Worm (Caenorhabditis elegans) whole organism, L2 larva: ENCODE measurements around the gene F01F1.14.
A peak's percentile ranks its signal among the peaks of the same experiment; 100 is the strongest.

Experiments used
- F13H6.1 ChIP-seq: sonication (generic microtip); optimal IDR thresholded peaks from 2 replicates; lab custom pipeline; 2016; ENCODE audit warnings: missing genetic modification characterization, missing compliant biosample characterization
- R02D3.7 ChIP-seq: fragments of 150-350 bp; optimal IDR thresholded peaks from 2 replicates; lab custom pipeline; 2014; ENCODE audit warnings: missing biosample characterization, missing genetic modification characterization
- Y55F3AM.14 ChIP-seq: fragments of 200-800 bp; sonication (Bioruptor generic); optimal IDR thresholded peaks from 2 replicates; lab custom pipeline; 2018; ENCODE audit warnings: mild to moderate bottlenecking, missing genetic modification characterization, missing compliant biosample characterization
- ZK546.5 ChIP-seq: sonication (generic microtip); optimal IDR thresholded peaks from 2 replicates; lab custom pipeline; 2017; ENCODE audit warnings: missing biosample characterization, missing genetic modification characterization
- alr-1 ChIP-seq: fragments of 150-350 bp; optimal IDR thresholded peaks from 2 replicates; lab custom pipeline; 2014; ENCODE audit warnings: missing biosample characterization, missing genetic modification characterization
- aly-2 ChIP-seq: fragments of 150-350 bp; optimal IDR thresholded peaks from 2 replicates; lab custom pipeline; 2014; ENCODE audit warnings: missing biosample characterization, missing genetic modification characterization
- blmp-1 ChIP-seq: sonication (generic microtip); optimal IDR thresholded peaks from 2 replicates; lab custom pipeline; 2017; ENCODE audit warnings: missing genetic modification characterization, mild to moderate bottlenecking, missing compliant biosample characterization, antibody characterized with exemption, moderate library complexity; ENCODE audit not compliant: insufficient read depth
- ceh-16 ChIP-seq: fragments of 150-350 bp; optimal IDR thresholded peaks from 2 replicates; lab custom pipeline; 2014; ENCODE audit warnings: missing biosample characterization, missing genetic modification characterization
- ceh-82 ChIP-seq: fragments of 150-350 bp; optimal IDR thresholded peaks from 2 replicates; lab custom pipeline; 2014; ENCODE audit warnings: missing biosample characterization, missing genetic modification characterization
- crh-2 ChIP-seq: sonication (generic microtip); optimal IDR thresholded peaks from 2 replicates; lab custom pipeline; 2017; ENCODE audit warnings: missing biosample characterization, missing genetic modification characterization
- dmd-4 ChIP-seq: sonication (generic microtip); optimal IDR thresholded peaks from 2 replicates; lab custom pipeline; 2017; ENCODE audit warnings: missing biosample characterization, missing genetic modification characterization
- egl-27 ChIP-seq: sonication (generic microtip); optimal IDR thresholded peaks from 3 replicates; lab custom pipeline; 2017; ENCODE audit warnings: missing biosample characterization, missing genetic modification reagents, missing genetic modification characterization
- elt-3 ChIP-seq: sonication (generic microtip); optimal IDR thresholded peaks from 2 replicates; lab custom pipeline; 2017; ENCODE audit warnings: missing biosample characterization, missing genetic modification characterization
- fos-1 ChIP-seq: fragments of 150-350 bp; optimal IDR thresholded peaks from 2 replicates; lab custom pipeline; 2014; ENCODE audit warnings: missing biosample characterization, missing genetic modification characterization
- gmeb-1 ChIP-seq: fragments of 150-350 bp; optimal IDR thresholded peaks from 2 replicates; lab custom pipeline; 2014; ENCODE audit warnings: missing biosample characterization, missing genetic modification characterization
- lin-11 ChIP-seq: fragments of 150-350 bp; sonication (generic microtip); optimal IDR thresholded peaks from 2 replicates; lab custom pipeline; 2014; ENCODE audit warnings: missing biosample characterization, missing genetic modification characterization, inconsistent platforms, mixed read lengths
- lin-13 ChIP-seq: fragments of 150-350 bp; optimal IDR thresholded peaks from 2 replicates; lab custom pipeline; 2014; ENCODE audit warnings: missing biosample characterization, missing genetic modification reagents, missing genetic modification characterization
- lin-39 ChIP-seq: fragments of 150-350 bp; optimal IDR thresholded peaks from 2 replicates; lab custom pipeline; 2014; ENCODE audit warnings: missing biosample characterization, missing genetic modification reagents, missing genetic modification characterization
- lsy-2 ChIP-seq, 2 experiments: fragments of 150-350 bp in 1 of 2; sonication (generic microtip) in 1 of 2; optimal IDR thresholded peaks; 2 replicates each; lab custom pipeline; 2014 to 2017; ENCODE audit warnings: missing biosample characterization in 2 of 2, missing genetic modification characterization in 2 of 2
- mab-5 ChIP-seq: fragments of 150-350 bp; optimal IDR thresholded peaks from 2 replicates; lab custom pipeline; 2014; ENCODE audit warnings: missing biosample characterization, missing genetic modification characterization
- mbf-1 ChIP-seq: sonication (generic microtip); optimal IDR thresholded peaks from 2 replicates; lab custom pipeline; 2017; ENCODE audit warnings: missing biosample characterization, missing genetic modification characterization
- mdl-1 ChIP-seq, 2 experiments: fragments of 150-350 bp in 1 of 2; sonication (generic microtip) in 1 of 2; optimal IDR thresholded peaks; 2 replicates each; lab custom pipeline; 2017; ENCODE audit warnings: missing biosample characterization in 2 of 2, missing genetic modification characterization in 2 of 2
- nhr-10 ChIP-seq: sonication (generic microtip); optimal IDR thresholded peaks from 2 replicates; lab custom pipeline; 2017; ENCODE audit warnings: missing biosample characterization, missing genetic modification characterization
- nhr-12 ChIP-seq: fragments of 150-350 bp; optimal IDR thresholded peaks from 2 replicates; lab custom pipeline; 2014; ENCODE audit warnings: missing biosample characterization, missing genetic modification characterization
- nhr-129 ChIP-seq: fragments of 150-350 bp; optimal IDR thresholded peaks from 2 replicates; lab custom pipeline; 2014; ENCODE audit warnings: missing biosample characterization, missing genetic modification characterization
- nhr-21 ChIP-seq: fragments of 150-350 bp; optimal IDR thresholded peaks from 2 replicates; lab custom pipeline; 2014; ENCODE audit warnings: missing biosample characterization, missing genetic modification characterization
- nhr-237 ChIP-seq: fragments of 150-350 bp; optimal IDR thresholded peaks from 2 replicates; lab custom pipeline; 2014; ENCODE audit warnings: missing biosample characterization, missing genetic modification characterization
- nhr-6 ChIP-seq: fragments of 150-350 bp; optimal IDR thresholded peaks from 2 replicates; lab custom pipeline; 2014; ENCODE audit warnings: missing biosample characterization, missing genetic modification characterization
- nhr-77 ChIP-seq: fragments of 150-350 bp; optimal IDR thresholded peaks from 2 replicates; lab custom pipeline; 2014; ENCODE audit warnings: missing biosample characterization, missing genetic modification characterization
- peb-1 ChIP-seq: fragments of 150-350 bp; optimal IDR thresholded peaks from 2 replicates; lab custom pipeline; 2014; ENCODE audit warnings: missing biosample characterization, missing genetic modification characterization
- sem-4 ChIP-seq: fragments of 150-350 bp; optimal IDR thresholded peaks from 2 replicates; lab custom pipeline; 2014; ENCODE audit warnings: missing biosample characterization, missing genetic modification reagents, missing genetic modification characterization
- skn-1 ChIP-seq: sonication (generic microtip); optimal IDR thresholded peaks from 2 replicates; lab custom pipeline; 2017; ENCODE audit warnings: missing biosample characterization, missing genetic modification characterization
- sma-3 ChIP-seq: sonication (generic microtip); optimal IDR thresholded peaks from 2 replicates; lab custom pipeline; 2016; ENCODE audit warnings: missing genetic modification reagents, missing genetic modification characterization, missing compliant biosample characterization
- sma-9 ChIP-seq, 2 experiments: fragments of 150-350 bp in 1 of 2; sonication (generic microtip) in 1 of 2; optimal IDR thresholded peaks; 2 replicates each; lab custom pipeline; 2014 to 2016; ENCODE audit warnings: missing genetic modification characterization in 2 of 2, mild to moderate bottlenecking in 1 of 2, missing biosample characterization in 1 of 2, missing compliant biosample characterization in 1 of 2, missing genetic modification reagents in 1 of 2, moderate library complexity in 1 of 2
- snpc-4 ChIP-seq: fragments of 150-350 bp; optimal IDR thresholded peaks from 2 replicates; lab custom pipeline; 2014; ENCODE audit warnings: missing biosample characterization, missing genetic modification characterization
- unc-39 ChIP-seq: fragments of 150-350 bp; optimal IDR thresholded peaks from 2 replicates; lab custom pipeline; 2014; ENCODE audit warnings: missing biosample characterization, missing genetic modification characterization
- unc-55 ChIP-seq: fragments of 150-350 bp; sonication (generic microtip); optimal IDR thresholded peaks from 3 replicates; lab custom pipeline; 2014; ENCODE audit warnings: missing biosample characterization, missing genetic modification reagents, missing genetic modification characterization
- unc-62 ChIP-seq: fragments of 150-350 bp; optimal IDR thresholded peaks from 2 replicates; lab custom pipeline; 2014; ENCODE audit warnings: missing biosample characterization, missing genetic modification reagents, missing genetic modification characterization
- zag-1 ChIP-seq: fragments of 150-350 bp; optimal IDR thresholded peaks from 2 replicates; lab custom pipeline; 2014; ENCODE audit warnings: missing biosample characterization, missing genetic modification characterization
- ztf-1 ChIP-seq: fragments of 200-800 bp; sonication (Bioruptor generic); conservative IDR thresholded peaks from 2 replicates; pipeline ENCODE4 v1.3.6; 2022; ENCODE audit warnings: missing genetic modification characterization, missing compliant biosample characterization
- ztf-11 ChIP-seq: sonication (generic microtip); optimal IDR thresholded peaks from 2 replicates; lab custom pipeline; 2017; ENCODE audit warnings: missing biosample characterization, missing genetic modification characterization
- ztf-4 ChIP-seq: fragments of 150-350 bp; optimal IDR thresholded peaks from 2 replicates; lab custom pipeline; 2014; ENCODE audit warnings: missing biosample characterization, missing genetic modification characterization

The F01F1.14 gene

ce11 chrIII:5876140-5876675 is 6.5 kb downstream of the F01F1.14 start, which contains the start of gene aldo-2 (continued):
- TF ChIP-seq Y55F3AM.14 (GFP tag; lab: Kevin White, UChicago) = no peak
- TF ChIP-seq ztf-1 (GFP tag; lab: Robert Waterston, UW) = no peak
- TF ChIP-seq unc-62 (GFP tag; lab: Kevin White, UChicago) = no peak
- TF ChIP-seq ztf-4 (tag; lab: Kevin White, UChicago) = no peak

DNA sequence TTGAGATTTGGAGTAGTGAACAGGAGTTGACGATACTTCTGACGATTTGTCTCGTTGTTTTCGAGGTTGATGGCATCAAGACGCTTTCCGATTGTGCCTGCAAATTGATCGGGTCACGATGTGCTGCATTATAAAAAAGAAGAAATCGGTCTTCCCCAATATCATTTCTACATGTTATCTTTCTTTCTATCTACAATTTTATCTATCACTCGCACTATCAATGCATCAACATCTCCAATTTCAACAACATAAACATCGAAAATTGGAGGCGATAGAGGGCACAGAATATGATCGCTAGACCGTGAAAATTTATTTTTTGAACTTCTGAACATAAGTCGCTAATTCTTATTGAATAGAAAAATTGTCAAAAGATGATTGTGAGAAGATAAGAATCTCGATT is 7.0 kb downstream of the F01F1.14 start:
- peak; percentile 5 for TF ChIP-seq lin-13 (GFP tag; lab: Kevin White, UChicago)
- TF ChIP-seq F13H6.1 = no peak

DNA sequence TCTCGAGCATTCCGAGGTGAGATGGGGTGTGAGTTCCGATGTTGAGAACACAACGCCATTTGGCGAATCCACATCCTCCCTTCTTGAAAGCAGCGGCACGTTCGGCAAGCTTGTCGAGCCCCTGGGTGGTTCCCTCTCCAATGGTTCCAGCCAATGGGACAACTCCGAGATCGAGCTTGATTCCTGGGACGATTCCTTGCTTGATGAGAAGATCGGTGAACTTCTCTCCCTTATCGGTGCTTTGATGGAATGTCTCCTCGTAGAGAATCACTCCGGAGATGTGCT is 7.4 kb downstream of the F01F1.14 start:
- TF ChIP-seq ztf-1 (GFP tag; lab: Robert Waterston, UW) (no peak), lin-39 (tag; lab: Kevin White, UChicago) (no peak), Y55F3AM.14 (GFP tag; lab: Kevin White, UChicago) (no peak), unc-55 (GFP tag; lab: Kevin White, UChicago) (no peak), nhr-21 (no peak), zag-1 (tag; lab: Kevin White, UChicago) (no peak), gmeb-1 (tag; lab: Kevin White, UChicago) (no peak), lin-11 (tag; lab: Kevin White, UChicago) (no peak), crh-2 (tag; lab: Kevin White, UChicago) (no peak), mbf-1 (tag; lab: Kevin White, UChicago) (no peak), ceh-16 (tag; lab: Kevin White, UChicago) (no peak), egl-27 (tag; lab: Kevin White, UChicago) (no peak), sem-4 (tag; lab: Kevin White, UChicago) (no peak), ZK546.5 (tag; lab: Kevin White, UChicago) (no peak), dmd-4 (tag; lab: Kevin White, UChicago) (no peak), unc-62 (GFP tag; lab: Kevin White, UChicago) (no peak), nhr-77 (tag; lab: Kevin White, UChicago) (no peak), nhr-6 (tag; lab: Kevin White, UChicago) (no peak), skn-1 (tag; lab: Kevin White, UChicago) (no peak), nhr-237 (no peak)

ce11 chrIII:5874664-5875417 is 7.9 kb downstream of the F01F1.14 start:
- TF ChIP-seq sma-9 (GFP tag; optimal IDR thresholded peaks at IDR 0.05; lab: Kevin White, UChicago) (no peak), sma-9 (tag; optimal IDR thresholded peaks at IDR 0.05; lab: Kevin White, UChicago) (no peak), dmd-4 (tag; lab: Kevin White, UChicago) (no peak), nhr-129 (tag; lab: Kevin White, UChicago) (peak; percentile 6), mdl-1 (tag; optimal IDR thresholded peaks at IDR 0.05; lab: Kevin White, UChicago) (no peak)

DNA sequence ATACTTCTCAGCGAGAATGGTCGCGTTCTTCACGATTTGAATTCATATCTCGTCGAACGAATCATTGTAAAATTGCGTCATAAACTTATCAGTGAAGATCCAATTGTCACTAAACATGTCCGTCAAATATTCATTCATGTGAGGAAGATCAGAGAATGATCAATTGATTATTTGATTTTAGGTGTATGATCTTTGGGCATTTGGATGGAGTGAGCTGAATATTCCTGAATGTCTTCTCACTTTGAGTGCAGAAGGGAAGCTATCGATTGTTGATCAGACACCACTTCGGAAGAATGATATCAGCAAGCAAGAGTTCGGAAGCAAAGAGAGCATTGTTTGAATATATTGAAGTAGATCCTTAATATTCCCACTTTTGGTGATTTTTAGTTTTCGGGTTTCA is 8.5 kb downstream of the F01F1.14 start:
- no peak for TF ChIP-seq unc-55 (GFP tag; lab: Kevin White, UChicago)
- TF ChIP-seq ZK546.5 (tag; lab: Kevin White, UChicago) = no peak
- no peak for TF ChIP-seq mab-5
- no peak for TF ChIP-seq ceh-16 (tag; lab: Kevin White, UChicago)
- no peak for TF ChIP-seq peb-1 (tag; lab: Kevin White, UChicago)
- no peak for TF ChIP-seq elt-3 (tag; lab: Kevin White, UChicago)
- no peak for TF ChIP-seq snpc-4
- TF ChIP-seq nhr-6 (tag; lab: Kevin White, UChicago) = peak; percentile 31
- no peak for TF ChIP-seq ceh-82 (tag; lab: Kevin White, UChicago)
- peak; percentile 42 for TF ChIP-seq fos-1
- peak; percentile 96 for TF ChIP-seq nhr-21
- TF ChIP-seq ztf-4 (tag; lab: Kevin White, UChicago) = peak; percentile 57
- TF ChIP-seq unc-39 (tag; lab: Kevin White, UChicago) = no peak
- TF ChIP-seq R02D3.7 (tag; lab: Kevin White, UChicago) = no peak
- no peak for TF ChIP-seq egl-27 (tag; lab: Kevin White, UChicago)
- no peak for TF ChIP-seq nhr-237
- TF ChIP-seq alr-1 = no peak
- TF ChIP-seq sma-3 (GFP tag; lab: Kevin White, UChicago) = peak; percentile 79
- TF ChIP-seq Y55F3AM.14 (GFP tag; lab: Kevin White, UChicago) = no peak
- TF ChIP-seq blmp-1 = peak; percentile 65
- no peak for TF ChIP-seq ztf-11
- TF ChIP-seq nhr-77 (tag; lab: Kevin White, UChicago) = no peak
- TF ChIP-seq F13H6.1 = no peak
- TF ChIP-seq lsy-2 (tag; optimal IDR thresholded peaks at IDR 0.05; lab: Kevin White, UChicago) = peak in 1 of 2 experiments; percentile 56
- TF ChIP-seq skn-1 (tag; lab: Kevin White, UChicago) = peak; percentile 34
- TF ChIP-seq unc-62 (GFP tag; lab: Kevin White, UChicago) = peak; percentile 34
- TF ChIP-seq aly-2 (tag; lab: Kevin White, UChicago) = no peak
- TF ChIP-seq nhr-10 (tag; lab: Kevin White, UChicago) = no peak
- no peak for TF ChIP-seq lin-39 (tag; lab: Kevin White, UChicago)
- TF ChIP-seq nhr-12 = no peak
